Worm (Caenorhabditis elegans): Measurements from ENCODE around the gene mab-21.

ce11 chrIII:4594324-4594723 is 6.2 kb upstream of the mab-21 start, which contains the start of gene apc-11:
- no peak for TF ChIP-seq lin-39 (tag; optimal IDR thresholded peaks at IDR 0.05)
- TF ChIP-seq zag-1 (tag; optimal IDR thresholded peaks at IDR 0.05) = no peak
- TF ChIP-seq unc-62 (GFP tag; optimal IDR thresholded peaks at IDR 0.05) = no peak
- TF ChIP-seq ceh-82 (tag; optimal IDR thresholded peaks at IDR 0.05) = no peak
- no peak for TF ChIP-seq snpc-4 (tag; optimal IDR thresholded peaks at IDR 0.05)
- no peak for TF ChIP-seq ceh-8 (GFP tag; optimal IDR thresholded peaks at IDR 0.05)
- TF ChIP-seq elt-3 (tag; optimal IDR thresholded peaks at IDR 0.05) = no peak
- no peak for TF ChIP-seq mdl-1 (tag; optimal IDR thresholded peaks at IDR 0.05)
- no peak for TF ChIP-seq hlh-4 (tag; optimal IDR thresholded peaks at IDR 0.05)
- TF ChIP-seq C16A3.4 (tag; optimal IDR thresholded peaks at IDR 0.05) = no peak
- TF ChIP-seq nhr-77 (tag; optimal IDR thresholded peaks at IDR 0.05) = no peak
- no peak for TF ChIP-seq sptf-1 (tag; optimal IDR thresholded peaks at IDR 0.05)
- no peak for TF ChIP-seq nhr-11 (tag; optimal IDR thresholded peaks at IDR 0.05)
